Worm (Caenorhabditis elegans) whole organism, young adult: ENCODE results near the gene pes-10.
A peak's percentile ranks its signal among the peaks of the same experiment; 100 is the strongest.

Experiments used
- B0035.1 ChIP-seq: sonication (generic microtip); optimal IDR thresholded peaks from 2 replicates; lab custom pipeline; 2016; ENCODE audit warnings: missing genetic modification characterization, mild to moderate bottlenecking, missing compliant biosample characterization, missing genotype, missing genetic modification reagents
- C17E4.6 ChIP-seq: fragments of 200-800 bp; sonication (Bioruptor generic); IDR thresholded peaks from 2 replicates; pipeline ENCODE4 v1.3.6; 2022; ENCODE audit warnings: missing genetic modification reagents, missing genetic modification characterization, missing compliant biosample characterization
- F22D6.2 ChIP-seq: sonication (generic microtip); optimal IDR thresholded peaks from 2 replicates; lab custom pipeline; 2016; ENCODE audit warnings: mild to moderate bottlenecking, missing genetic modification characterization, missing compliant biosample characterization
- F37B4.10 ChIP-seq: fragments of 200-800 bp; sonication (Bioruptor generic); IDR thresholded peaks from 2 replicates; pipeline ENCODE4 v1.3.6; 2022; ENCODE audit warnings: missing genetic modification characterization, missing compliant biosample characterization
- F49E8.2 ChIP-seq: sonication (generic microtip); optimal IDR thresholded peaks from 3 replicates; lab custom pipeline; 2017; ENCODE audit warnings: missing genetic modification characterization, mild to moderate bottlenecking, missing compliant biosample characterization, antibody characterized with exemption, moderate library complexity; ENCODE audit not compliant: insufficient read depth
- F52B5.7 ChIP-seq: sonication (generic microtip); optimal IDR thresholded peaks from 2 replicates; lab custom pipeline; 2016; ENCODE audit warnings: mild to moderate bottlenecking, missing genetic modification characterization, missing compliant biosample characterization
- K11D2.4 ChIP-seq: fragments of 200-800 bp; sonication (Bioruptor generic); IDR thresholded peaks from 2 replicates; pipeline ENCODE4 v1.3.6; 2022; ENCODE audit warnings: missing genetic modification reagents, missing genetic modification characterization, missing compliant biosample characterization
- K12H6.12 ChIP-seq: fragments of 200-800 bp; sonication (Bioruptor generic); optimal IDR thresholded peaks from 2 replicates; lab custom pipeline; 2018; ENCODE audit warnings: mild to moderate bottlenecking, missing genetic modification characterization, missing compliant biosample characterization
- T07F8.4 ChIP-seq: sonication (generic microtip); optimal IDR thresholded peaks from 2 replicates; lab custom pipeline; 2016; ENCODE audit warnings: mild to moderate bottlenecking, missing genetic modification characterization, moderate library complexity, missing compliant biosample characterization
- Y53G8AR.9 ChIP-seq: fragments of 200-800 bp; sonication (Bioruptor generic); conservative IDR thresholded peaks from 2 replicates; pipeline ENCODE4 v1.3.6; 2022; ENCODE audit warnings: missing genetic modification reagents, missing genetic modification characterization, missing compliant biosample characterization
- Y95B8A.8 ChIP-seq: fragments of 200-800 bp; sonication (Bioruptor generic); IDR thresholded peaks from 2 replicates; pipeline ENCODE4 v1.3.6; 2022; ENCODE audit warnings: missing genetic modification reagents, missing genetic modification characterization, missing compliant biosample characterization
- akir-1 ChIP-seq: fragments of 200-800 bp; sonication (Bioruptor generic); optimal IDR thresholded peaks from 2 replicates; lab custom pipeline; 2018; ENCODE audit warnings: mild to moderate bottlenecking, missing genetic modification characterization, moderate library complexity, missing compliant biosample characterization
- ama-1 ChIP-seq, 3 experiments: fragments of 150-350 bp in 1 of 3; sonication (generic microtip) in 2 of 3; optimal IDR thresholded peaks; 2 replicates each; lab custom pipeline; 2014 to 2018; ENCODE audit warnings: missing biosample characterization in 2 of 3, missing genetic modification characterization in 2 of 3, missing genetic modification reagents in 2 of 3
- aptf-3 ChIP-seq: fragments of 200-800 bp; sonication (Bioruptor generic); IDR thresholded peaks from 2 replicates; pipeline ENCODE4 v1.3.6; 2022; ENCODE audit warnings: missing genetic modification characterization, missing compliant biosample characterization
- attf-3 ChIP-seq: fragments of 200-800 bp; sonication (Bioruptor generic); conservative IDR thresholded peaks from 2 replicates; pipeline ENCODE4 v1.3.6; 2022; ENCODE audit warnings: missing genetic modification reagents, missing genetic modification characterization, missing compliant biosample characterization
- attf-5 ChIP-seq: fragments of 200-800 bp; sonication (Bioruptor generic); optimal IDR thresholded peaks from 2 replicates; lab custom pipeline; 2018; ENCODE audit warnings: mild to moderate bottlenecking, missing genetic modification characterization, missing compliant biosample characterization
- bed-2 ChIP-seq: fragments of 200-800 bp; sonication (Bioruptor generic); IDR thresholded peaks from 2 replicates; pipeline ENCODE4 v1.3.6; 2022; ENCODE audit warnings: missing genetic modification reagents, missing genetic modification characterization, missing compliant biosample characterization
- ccch-3 ChIP-seq: fragments of 200-800 bp; sonication (Bioruptor generic); optimal IDR thresholded peaks from 2 replicates; lab custom pipeline; 2018; ENCODE audit warnings: mild to moderate bottlenecking, missing genetic modification characterization, missing compliant biosample characterization
- cebp-2 ChIP-seq: fragments of 200-800 bp; sonication (Bioruptor generic); IDR thresholded peaks from 2 replicates; pipeline ENCODE4 v1.3.6; 2022; ENCODE audit warnings: missing genetic modification characterization, missing compliant biosample characterization
- ceh-91 ChIP-seq: fragments of 200-800 bp; sonication (Bioruptor generic); IDR thresholded peaks from 2 replicates; pipeline ENCODE4 v1.3.6; 2022; ENCODE audit warnings: missing genetic modification reagents, missing genetic modification characterization, missing compliant biosample characterization
- dpl-1 ChIP-seq: fragments of 150-350 bp; optimal IDR thresholded peaks from 2 replicates; lab custom pipeline; 2014; ENCODE audit warnings: missing biosample characterization, missing genetic modification reagents, missing genetic modification characterization
- efl-1 ChIP-seq: fragments of 150-350 bp; optimal IDR thresholded peaks from 2 replicates; lab custom pipeline; 2014; ENCODE audit warnings: missing biosample characterization, missing genetic modification reagents, missing genetic modification characterization
- ekl-4 ChIP-seq: fragments of 200-800 bp; sonication (Bioruptor generic); IDR thresholded peaks from 2 replicates; pipeline ENCODE4 v1.3.6; 2022; ENCODE audit warnings: missing genetic modification reagents, missing genetic modification characterization, missing compliant biosample characterization
- ets-4 ChIP-seq: fragments of 200-800 bp; sonication (Bioruptor generic); optimal IDR thresholded peaks from 2 replicates; lab custom pipeline; 2018; ENCODE audit warnings: mild to moderate bottlenecking, missing genetic modification characterization, missing compliant biosample characterization
- gei-17 ChIP-seq: fragments of 200-800 bp; sonication (Bioruptor generic); optimal IDR thresholded peaks from 2 replicates; lab custom pipeline; 2018; ENCODE audit warnings: mild to moderate bottlenecking, missing genetic modification characterization, missing compliant biosample characterization
- him-1 ChIP-seq: sonication (generic microtip); optimal IDR thresholded peaks from 2 replicates; lab custom pipeline; 2016; ENCODE audit warnings: missing genotype, missing genetic modification reagents, missing genetic modification characterization, missing compliant biosample characterization
- hsf-1 ChIP-seq: fragments of 200-800 bp; sonication (Bioruptor generic); IDR thresholded peaks from 2 replicates; pipeline ENCODE4 v1.3.6; 2022; ENCODE audit warnings: missing genetic modification reagents, missing genetic modification characterization, missing compliant biosample characterization
- let-607 ChIP-seq, 2 experiments: fragments of 200-800 bp in 1 of 2; sonication (Bioruptor generic) in 1 of 2; sonication (generic microtip) in 1 of 2; optimal IDR thresholded peaks; 2 replicates each; lab custom pipeline; 2016 to 2018; ENCODE audit warnings: mild to moderate bottlenecking in 2 of 2, missing compliant biosample characterization in 2 of 2, missing genetic modification characterization in 2 of 2, moderate library complexity in 2 of 2, missing genotype in 1 of 2
- lin-54 ChIP-seq: fragments of 200-800 bp; sonication (Bioruptor generic); optimal IDR thresholded peaks from 2 replicates; lab custom pipeline; 2018; ENCODE audit warnings: mild to moderate bottlenecking, missing genetic modification characterization, missing compliant biosample characterization
- madf-6 ChIP-seq: fragments of 200-800 bp; sonication (Bioruptor generic); IDR thresholded peaks from 2 replicates; pipeline ENCODE4 v1.3.6; 2022; ENCODE audit warnings: missing genetic modification reagents, missing genetic modification characterization, missing compliant biosample characterization
- madf-8 ChIP-seq: fragments of 200-800 bp; sonication (Bioruptor generic); conservative IDR thresholded peaks from 2 replicates; pipeline ENCODE4 v1.3.6; 2022; ENCODE audit warnings: missing genetic modification reagents, missing genetic modification characterization, missing compliant biosample characterization
- mes-4 ChIP-seq: sonication (generic microtip); optimal IDR thresholded peaks from 2 replicates; lab custom pipeline; 2016; ENCODE audit warnings: missing genotype, missing genetic modification characterization, missing compliant biosample characterization
- nfya-1 ChIP-seq: sonication (generic microtip); optimal IDR thresholded peaks from 2 replicates; lab custom pipeline; 2017; ENCODE audit warnings: antibody characterized with exemption, missing compliant biosample characterization, missing genetic modification characterization, borderline replicate concordance; ENCODE audit not compliant: insufficient read depth
- nfya-2 ChIP-seq: fragments of 200-800 bp; sonication (Bioruptor generic); IDR thresholded peaks from 2 replicates; pipeline ENCODE4 v1.3.6; 2022; ENCODE audit warnings: missing genetic modification reagents, missing genetic modification characterization, missing compliant biosample characterization
- nhr-120 ChIP-seq: fragments of 200-800 bp; sonication (Bioruptor generic); IDR thresholded peaks from 2 replicates; pipeline ENCODE4 v1.3.6; 2022; ENCODE audit warnings: missing genetic modification characterization, missing compliant biosample characterization
- nhr-90 ChIP-seq: sonication (generic microtip); optimal IDR thresholded peaks from 2 replicates; lab custom pipeline; 2016; ENCODE audit warnings: missing genotype, mild to moderate bottlenecking, missing genetic modification characterization, missing compliant biosample characterization
- rcor-1 ChIP-seq: fragments of 200-800 bp; sonication (Bioruptor generic); IDR thresholded peaks from 2 replicates; pipeline ENCODE4 v1.3.6; 2022; ENCODE audit warnings: missing genetic modification reagents, missing genetic modification characterization, missing compliant biosample characterization
- rec-8 ChIP-seq, 2 experiments: sonication (generic microtip); optimal IDR thresholded peaks; 2 replicates each; lab custom pipeline; 2016; ENCODE audit warnings: mild to moderate bottlenecking in 2 of 2, missing genetic modification characterization in 2 of 2, missing genetic modification reagents in 2 of 2, missing genotype in 2 of 2, missing biosample characterization in 1 of 2, missing compliant biosample characterization in 1 of 2, moderate library complexity in 1 of 2
- snpc-1.1 ChIP-seq: sonication (generic microtip); optimal IDR thresholded peaks from 2 replicates; lab custom pipeline; 2017; ENCODE audit warnings: missing genetic modification characterization, mild to moderate bottlenecking, missing compliant biosample characterization, antibody characterized with exemption, moderate library complexity, missing genotype, missing genetic modification reagents; ENCODE audit not compliant: insufficient read depth
- snpc-1.3 ChIP-seq: sonication (generic microtip); optimal IDR thresholded peaks from 2 replicates; lab custom pipeline; 2017; ENCODE audit warnings: missing genetic modification characterization, mild to moderate bottlenecking, missing compliant biosample characterization, antibody characterized with exemption, moderate library complexity, missing genotype, missing genetic modification reagents; ENCODE audit not compliant: insufficient read depth
- sptf-2 ChIP-seq: fragments of 200-800 bp; sonication (Bioruptor generic); optimal IDR thresholded peaks from 2 replicates; lab custom pipeline; 2018; ENCODE audit warnings: mild to moderate bottlenecking, missing genetic modification characterization, missing compliant biosample characterization
- unc-130 ChIP-seq: sonication (generic microtip); optimal IDR thresholded peaks from 2 replicates; lab custom pipeline; 2016; ENCODE audit warnings: missing genetic modification reagents, missing genetic modification characterization, missing compliant biosample characterization
- unc-62 ChIP-seq: fragments of 150-350 bp; optimal IDR thresholded peaks from 2 replicates; lab custom pipeline; 2014; ENCODE audit warnings: missing biosample characterization, missing genetic modification reagents, missing genetic modification characterization
- zim-3 ChIP-seq: sonication (generic microtip); optimal IDR thresholded peaks from 2 replicates; lab custom pipeline; 2017; ENCODE audit warnings: mild to moderate bottlenecking, missing genetic modification characterization, moderate library complexity, missing compliant biosample characterization
- ztf-26 ChIP-seq: sonication (generic microtip); optimal IDR thresholded peaks from 2 replicates; lab custom pipeline; 2017; ENCODE audit warnings: missing genetic modification characterization, missing compliant biosample characterization
- ztf-3 ChIP-seq: fragments of 200-800 bp; sonication (Bioruptor generic); optimal IDR thresholded peaks from 2 replicates; lab custom pipeline; 2018; ENCODE audit warnings: mild to moderate bottlenecking, missing genetic modification characterization, missing compliant biosample characterization

Gene pes-10

ce11 chrII:12884972-12885371 is 37.3 kb upstream of the pes-10 start, which contains the start of gene sra-14:
Gene sra-14 (plus strand): TSS chrII:12885272.
- no peak for TF ChIP-seq K11D2.4 (GFP tag; lab: Robert Waterston, UW)
- TF ChIP-seq rec-8 (tag; optimal IDR thresholded peaks at IDR 0.05; lab: Kevin White, UChicago), result no peak
- no peak for TF ChIP-seq snpc-1.3
- no peak for TF ChIP-seq hsf-1 (GFP tag; lab: Robert Waterston, UW)
- TF ChIP-seq ceh-91 (GFP tag; lab: Robert Waterston, UW), result no peak
- no peak for TF ChIP-seq attf-5 (GFP tag; lab: Kevin White, UChicago)
- no peak for TF ChIP-seq nhr-90 (tag; lab: Kevin White, UChicago)
- TF ChIP-seq dpl-1 (GFP tag; lab: Kevin White, UChicago), result no peak
- TF ChIP-seq ekl-4 (GFP tag; lab: Robert Waterston, UW), result no peak
- no peak for TF ChIP-seq let-607 (tag; optimal IDR thresholded peaks at IDR 0.05; lab: Kevin White, UChicago)
- no peak for TF ChIP-seq K12H6.12
- no peak for TF ChIP-seq rcor-1

ce11 chrII:12880406-12880805 is 32.8 kb upstream of the pes-10 start, which contains the start of gene F35C5.1:
Gene F35C5.1 (plus strand): TSS chrII:12880804.
- TF ChIP-seq Y53G8AR.9 (GFP tag; lab: Robert Waterston, UW), result no peak
- TF ChIP-seq Y95B8A.8, result 0 out of 2 replicates have a peak, but pooled peaks have one; percentile 46
- no peak for TF ChIP-seq ama-1 (optimal IDR thresholded peaks at IDR 0.05; lab: Kevin White, UChicago)
- TF ChIP-seq ama-1 (GFP tag; optimal IDR thresholded peaks at IDR 0.05; lab: Kevin White, UChicago), result no peak
- peak; percentile 64 for TF ChIP-seq F49E8.2
- TF ChIP-seq rcor-1, result peak; percentile 20; the same call in 1 of the 2 replicates
- TF ChIP-seq C17E4.6 (GFP tag; lab: Robert Waterston, UW), result no peak
- peak; percentile 34 for TF ChIP-seq snpc-1.1 (tag; lab: Kevin White, UChicago)
- no peak for TF ChIP-seq aptf-3 (GFP tag; lab: Robert Waterston, UW)
- TF ChIP-seq madf-6, result peak; percentile 95
- TF ChIP-seq T07F8.4 (tag; lab: Kevin White, UChicago), result no peak
- no peak for TF ChIP-seq ccch-3 (GFP tag; lab: Kevin White, UChicago)
- no peak for TF ChIP-seq F22D6.2 (tag; lab: Kevin White, UChicago)
- no peak for TF ChIP-seq him-1 (tag; lab: Kevin White, UChicago)
- TF ChIP-seq ceh-91 (GFP tag; lab: Robert Waterston, UW), result peak; percentile 72
- no peak for TF ChIP-seq zim-3 (tag; lab: Kevin White, UChicago)
- no peak for TF ChIP-seq ets-4 (GFP tag; lab: Kevin White, UChicago)
- TF ChIP-seq akir-1, result no peak
- TF ChIP-seq lin-54, result peak; percentile 67
- TF ChIP-seq K12H6.12, result no peak
- no peak for TF ChIP-seq gei-17 (GFP tag; lab: Kevin White, UChicago)
- no peak for TF ChIP-seq unc-62
- no peak for TF ChIP-seq nfya-1 (tag; lab: Kevin White, UChicago)
- TF ChIP-seq cebp-2 (GFP tag; lab: Robert Waterston, UW), result no peak
- no peak for TF ChIP-seq B0035.1 (tag; lab: Kevin White, UChicago)
- no peak for TF ChIP-seq nhr-120 (GFP tag; lab: Robert Waterston, UW)
- no peak for TF ChIP-seq sptf-2 (GFP tag; lab: Kevin White, UChicago)
- TF ChIP-seq bed-2 (GFP tag; lab: Robert Waterston, UW), result no peak
- TF ChIP-seq madf-8 (GFP tag; lab: Robert Waterston, UW), result peak; percentile 83
- TF ChIP-seq ztf-26, result no peak
- TF ChIP-seq unc-130 (GFP tag; lab: Kevin White, UChicago), result peak; percentile 20
- peak; percentile 97 for TF ChIP-seq hsf-1 (GFP tag; lab: Robert Waterston, UW)
- peak; percentile 87 for TF ChIP-seq efl-1 (GFP tag; lab: Kevin White, UChicago)
- TF ChIP-seq ztf-3 (GFP tag; lab: Kevin White, UChicago), result no peak
- no peak for TF ChIP-seq nhr-90 (tag; lab: Kevin White, UChicago)
- TF ChIP-seq F52B5.7 (tag; lab: Kevin White, UChicago), result no peak
- TF ChIP-seq F37B4.10 (GFP tag; lab: Robert Waterston, UW), result no peak
- no peak for TF ChIP-seq mes-4 (tag; lab: Kevin White, UChicago)
- 0 out of 2 replicates have a peak, but pooled peaks have one; percentile 18 for TF ChIP-seq attf-3 (GFP tag; lab: Robert Waterston, UW)
- TF ChIP-seq nfya-2 (GFP tag; lab: Robert Waterston, UW), result no peak
